Fruit fly (Drosophila melanogaster) whole organism, embryonic: ENCODE results near the gene Ccdc114.
A peak's percentile ranks its signal among the peaks of the same experiment; 100 is the strongest.

Experiments
- Abd-B ChIP-seq: fragments of 200-800 bp; sonication (Bioruptor generic); optimal IDR thresholded peaks from 2 replicates; lab custom pipeline; 2018; ENCODE audit warnings: missing biosample characterization, mild to moderate bottlenecking, missing genetic modification characterization, moderate library complexity
- Bgb ChIP-seq: fragments of 200-800 bp; sonication (Bioruptor generic); IDR thresholded peaks from 2 replicates; pipeline ENCODE4 v1.3.6; 2022; ENCODE audit warnings: missing biosample characterization, missing genetic modification characterization; ENCODE audit not compliant: partially characterized antibody
- C15 ChIP-seq: fragments of 200-800 bp; sonication (Bioruptor generic); IDR thresholded peaks from 3 replicates; pipeline ENCODE4 v1.3.6; 2022; ENCODE audit warnings: missing biosample characterization, missing genetic modification characterization
- CG10654 ChIP-seq: fragments of 200-800 bp; sonication (Bioruptor generic); optimal IDR thresholded peaks from 2 replicates; lab custom pipeline; 2016; ENCODE audit warnings: missing biosample characterization, missing genetic modification characterization
- CG11085 ChIP-seq: fragments of 200-800 bp; sonication (Bioruptor generic); IDR thresholded peaks from 2 replicates; pipeline ENCODE4 v1.3.6; 2022; ENCODE audit warnings: missing biosample characterization, missing genetic modification characterization
- CG11456 ChIP-seq: fragments of 200-800 bp; sonication (Bioruptor generic); IDR thresholded peaks from 3 replicates; pipeline ENCODE4 v1.3.6; 2022; ENCODE audit warnings: missing biosample characterization, missing genetic modification characterization
- CG11723 ChIP-seq: fragments of 200-800 bp; sonication (Bioruptor generic); optimal IDR thresholded peaks from 2 replicates; lab custom pipeline; 2017; ENCODE audit warnings: missing biosample characterization, mild to moderate bottlenecking, missing genetic modification characterization
- CG12071 ChIP-seq: fragments of 200-800 bp; sonication (Bioruptor generic); optimal IDR thresholded peaks from 3 replicates; lab custom pipeline; 2018; ENCODE audit warnings: missing biosample characterization, mild to moderate bottlenecking, missing genetic modification characterization
- CG13775 ChIP-seq: fragments of 200-800 bp; sonication (Bioruptor generic); optimal IDR thresholded peaks from 3 replicates; lab custom pipeline; 2017; ENCODE audit warnings: missing biosample characterization, mild to moderate bottlenecking, missing genetic modification characterization
- CG1602 ChIP-seq: fragments of 200-800 bp; sonication (Bioruptor generic); optimal IDR thresholded peaks from 3 replicates; lab custom pipeline; 2016; ENCODE audit warnings: missing biosample characterization, missing genetic modification characterization
- CG1603 ChIP-seq: fragments of 200-800 bp; sonication (Bioruptor generic); optimal IDR thresholded peaks from 2 replicates; lab custom pipeline; 2019; ENCODE audit warnings: missing biosample characterization, mild to moderate bottlenecking, missing genetic modification characterization, moderate library complexity
- CG18619 ChIP-seq: fragments of 200-800 bp; sonication (Bioruptor generic); optimal IDR thresholded peaks from 3 replicates; lab custom pipeline; 2017; ENCODE audit warnings: missing biosample characterization, mild to moderate bottlenecking, missing genetic modification characterization
- CG2712 ChIP-seq: fragments of 200-800 bp; optimal IDR thresholded peaks from 3 replicates; lab custom pipeline; 2019; ENCODE audit warnings: missing biosample characterization, mild to moderate bottlenecking, missing genetic modification characterization, moderate library complexity
- CG3065 ChIP-seq: fragments of 200-800 bp; sonication (Bioruptor generic); optimal IDR thresholded peaks from 2 replicates; lab custom pipeline; 2016; ENCODE audit warnings: missing biosample characterization, missing genetic modification characterization
- CG31441 ChIP-seq: fragments of 200-800 bp; sonication (Bioruptor generic); IDR thresholded peaks from 2 replicates; pipeline ENCODE4 v1.3.6; 2022; ENCODE audit warnings: missing biosample characterization, missing genetic modification characterization
- CG3995 ChIP-seq: fragments of 200-800 bp; sonication (Bioruptor generic); optimal IDR thresholded peaks from 3 replicates; lab custom pipeline; 2016; ENCODE audit warnings: missing biosample characterization, missing genetic modification characterization
- CG7839 ChIP-seq: fragments of 200-800 bp; sonication (Bioruptor generic); optimal IDR thresholded peaks from 3 replicates; lab custom pipeline; 2018; ENCODE audit warnings: missing biosample characterization, mild to moderate bottlenecking, missing genetic modification characterization, moderate library complexity
- CG8478 ChIP-seq: fragments of >200 bp; optimal IDR thresholded peaks from 2 replicates; lab custom pipeline; 2018
- CG9215 ChIP-seq: fragments of 200-800 bp; sonication (Bioruptor generic); IDR thresholded peaks from 2 replicates; pipeline ENCODE4 v1.3.6; 2022; ENCODE audit warnings: missing biosample characterization, missing genetic modification characterization
- Chrac-16 ChIP-seq: fragments of 200-800 bp; sonication (Bioruptor generic); optimal IDR thresholded peaks from 3 replicates; lab custom pipeline; 2016; ENCODE audit warnings: missing biosample characterization, missing genetic modification characterization
- CoRest ChIP-seq: fragments of 200-800 bp; sonication (Bioruptor generic); optimal IDR thresholded peaks from 3 replicates; lab custom pipeline; 2018; ENCODE audit warnings: missing biosample characterization, mild to moderate bottlenecking, missing genetic modification characterization, moderate library complexity
- D19A ChIP-seq: fragments of 200-800 bp; optimal IDR thresholded peaks from 3 replicates; lab custom pipeline; 2019; ENCODE audit warnings: missing biosample characterization, mild to moderate bottlenecking, missing genetic modification characterization, moderate library complexity
- Dbx ChIP-seq: fragments of 200-800 bp; sonication (Bioruptor generic); IDR thresholded peaks from 3 replicates; pipeline ENCODE4 v1.3.6; 2022; ENCODE audit warnings: missing biosample characterization, missing genetic modification characterization
- Doc3 ChIP-seq: fragments of 200-800 bp; sonication (Bioruptor generic); IDR thresholded peaks from 3 replicates; pipeline ENCODE4 v1.3.6; 2022; ENCODE audit warnings: missing biosample characterization, missing genetic modification characterization; ENCODE audit not compliant: partially characterized antibody
- Dp ChIP-seq: fragments of 200-800 bp; sonication (Bioruptor generic); optimal IDR thresholded peaks from 2 replicates; lab custom pipeline; 2018; ENCODE audit warnings: missing biosample characterization, mild to moderate bottlenecking, missing genetic modification characterization, moderate library complexity
- Lhr ChIP-seq: fragments of 200-800 bp; sonication (Bioruptor generic); optimal IDR thresholded peaks from 3 replicates; lab custom pipeline; 2017; ENCODE audit warnings: mild to moderate bottlenecking, missing biosample characterization, missing genetic modification reagents, missing genetic modification characterization
- Lpt ChIP-seq: fragments of >200 bp; optimal IDR thresholded peaks from 2 replicates; lab custom pipeline; 2018; ENCODE audit warnings: missing biosample characterization, missing genetic modification characterization
- MBD-R2 ChIP-seq: fragments of 200-800 bp; sonication (Bioruptor generic); IDR thresholded peaks from 2 replicates; pipeline ENCODE4 v1.3.6; 2022; ENCODE audit warnings: missing biosample characterization, missing genetic modification characterization
- Mrtf ChIP-seq: fragments of 200-800 bp; sonication (Bioruptor generic); IDR thresholded peaks from 3 replicates; pipeline ENCODE4 v1.3.6; 2022; ENCODE audit warnings: missing biosample characterization, missing genetic modification characterization
- NfI ChIP-seq: fragments of 200-800 bp; sonication (Bioruptor generic); optimal IDR thresholded peaks from 3 replicates; lab custom pipeline; 2018; ENCODE audit warnings: missing biosample characterization, mild to moderate bottlenecking, missing genetic modification characterization, moderate library complexity
- Scr ChIP-seq: fragments of 200-800 bp; sonication (Bioruptor generic); IDR thresholded peaks from 2 replicates; pipeline ENCODE4 v1.3.6; 2022; ENCODE audit warnings: missing biosample characterization, missing genetic modification characterization; ENCODE audit not compliant: partially characterized antibody
- Sry-δ ChIP-seq: fragments of 200-800 bp; sonication (Bioruptor generic); optimal IDR thresholded peaks from 2 replicates; lab custom pipeline; 2016; ENCODE audit warnings: missing biosample characterization, missing genetic modification characterization
- TFAM ChIP-seq: fragments of 200-800 bp; sonication (Bioruptor generic); optimal IDR thresholded peaks from 2 replicates; lab custom pipeline; 2017; ENCODE audit warnings: missing biosample characterization, missing genetic modification characterization, inconsistent platforms
- Vsx1 ChIP-seq: fragments of 200-800 bp; sonication (Bioruptor generic); optimal IDR thresholded peaks from 2 replicates; lab custom pipeline; 2017; ENCODE audit warnings: missing biosample characterization, mild to moderate bottlenecking, missing genetic modification characterization, missing genetic modification reagents
- bbx ChIP-seq: fragments of 200-800 bp; sonication (Bioruptor generic); IDR thresholded peaks from 2 replicates; pipeline ENCODE4 v1.3.6; 2022; ENCODE audit warnings: missing biosample characterization, missing genetic modification characterization; ENCODE audit not compliant: partially characterized antibody
- bsh ChIP-seq, 2 experiments: fragments of 200-800 bp; sonication (Bioruptor generic); optimal IDR thresholded peaks; 2 replicates each; lab custom pipeline; 2017 to 2018; ENCODE audit warnings: mild to moderate bottlenecking in 2 of 2, missing biosample characterization in 2 of 2, missing genetic modification characterization in 2 of 2, moderate library complexity in 1 of 2
- chn ChIP-seq: fragments of 200-800 bp; sonication (Bioruptor generic); optimal IDR thresholded peaks from 2 replicates; lab custom pipeline; 2016; ENCODE audit warnings: missing biosample characterization, missing genetic modification characterization
- dm ChIP-seq: fragments of 200-800 bp; sonication (Bioruptor generic); optimal IDR thresholded peaks from 3 replicates; lab custom pipeline; 2016; ENCODE audit warnings: missing biosample characterization, missing genetic modification characterization
- exex ChIP-seq: fragments of 200-800 bp; sonication (Bioruptor generic); optimal IDR thresholded peaks from 4 replicates; lab custom pipeline; 2018; ENCODE audit warnings: missing biosample characterization, mild to moderate bottlenecking, missing genetic modification characterization, moderate library complexity
- eyg ChIP-seq: fragments of 200-800 bp; sonication (Bioruptor generic); optimal IDR thresholded peaks from 3 replicates; lab custom pipeline; 2016; ENCODE audit warnings: missing biosample characterization, missing genetic modification characterization
- insv ChIP-seq, 2 experiments: fragments of 200-800 bp; sonication (Bioruptor generic); optimal IDR thresholded peaks; 3 replicates each; lab custom pipeline; 2016 to 2018; ENCODE audit warnings: missing biosample characterization in 2 of 2, missing genetic modification characterization in 2 of 2
- inv ChIP-seq: fragments of 200-800 bp; sonication (Bioruptor generic); IDR thresholded peaks from 2 replicates; pipeline ENCODE4 v1.3.6; 2022; ENCODE audit warnings: missing biosample characterization, missing genetic modification characterization; ENCODE audit not compliant: partially characterized antibody
- mam ChIP-seq: fragments of 200-800 bp; sonication (Bioruptor generic); optimal IDR thresholded peaks from 3 replicates; lab custom pipeline; 2016; ENCODE audit warnings: missing biosample characterization, missing genetic modification characterization
- org-1 ChIP-seq: fragments of 200-800 bp; sonication (Bioruptor generic); optimal IDR thresholded peaks from 2 replicates; lab custom pipeline; 2017; ENCODE audit warnings: missing biosample characterization, missing genetic modification characterization
- phol ChIP-seq: fragments of 200-800 bp; sonication (Bioruptor generic); optimal IDR thresholded peaks from 3 replicates; lab custom pipeline; 2018; ENCODE audit warnings: missing biosample characterization, mild to moderate bottlenecking, missing genetic modification characterization, moderate library complexity
- pnt ChIP-seq: fragments of 200-800 bp; sonication (Bioruptor generic); optimal IDR thresholded peaks from 3 replicates; lab custom pipeline; 2016; ENCODE audit warnings: missing biosample characterization, missing genetic modification characterization
- row ChIP-seq: fragments of 200-800 bp; sonication (Bioruptor generic); IDR thresholded peaks from 3 replicates; pipeline ENCODE4 v1.3.6; 2022; ENCODE audit warnings: missing biosample characterization, missing genetic modification characterization
- schlank ChIP-seq: fragments of 200-800 bp; sonication (Bioruptor generic); optimal IDR thresholded peaks from 2 replicates; lab custom pipeline; 2018; ENCODE audit warnings: missing biosample characterization, mild to moderate bottlenecking, missing genetic modification characterization
- wek ChIP-seq: fragments of 200-800 bp; sonication (Bioruptor generic); optimal IDR thresholded peaks from 3 replicates; lab custom pipeline; 2018; ENCODE audit warnings: missing biosample characterization, mild to moderate bottlenecking, missing genetic modification characterization, moderate library complexity

The Ccdc114 gene

DNA sequence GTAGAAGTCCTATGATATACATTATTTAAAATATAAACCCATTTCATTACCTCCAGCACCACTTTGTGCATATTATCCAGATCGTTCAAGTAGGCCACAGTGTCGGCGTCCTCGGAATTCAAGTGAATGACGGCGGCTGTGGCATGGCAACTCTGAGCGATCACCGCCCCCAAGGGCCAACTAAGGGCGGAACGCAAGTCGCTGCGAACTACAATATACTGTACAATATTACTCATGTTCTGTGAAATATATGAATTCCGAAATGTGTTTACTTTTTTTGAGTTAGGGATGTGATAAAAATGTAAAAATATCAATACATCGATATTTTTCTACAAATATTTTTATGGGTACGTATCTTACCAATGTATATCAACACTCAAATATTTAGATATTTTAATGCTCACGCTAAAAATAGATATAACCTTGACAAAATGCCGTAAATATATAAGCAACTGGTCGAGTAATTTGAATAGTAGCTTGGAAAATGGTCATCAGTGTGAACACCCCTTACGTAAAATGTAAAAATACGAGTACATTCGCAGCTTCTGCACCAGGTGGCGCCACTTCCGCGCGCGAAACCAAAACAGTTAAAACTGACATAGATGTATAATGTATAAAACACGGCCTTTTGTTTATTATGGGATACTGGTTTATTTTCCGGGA is 50.9 kb downstream of the Ccdc114 start, which contains the start of gene CG14903 (continued):
- TF ChIP-seq CG9215 (GFP tag; lab: Robert Waterston, UW): no peak
- TF ChIP-seq inv (GFP tag; lab: Robert Waterston, UW): peak; percentile 53
- 0 out of 3 replicates have a peak, but pooled peaks have one; percentile 18 for TF ChIP-seq CG11456 (GFP tag; lab: Robert Waterston, UW)
- no peak for TF ChIP-seq org-1 (GFP tag; lab: Kevin White, UChicago)
- peak; percentile 34 for TF ChIP-seq mam
- TF ChIP-seq Vsx1 (GFP tag; lab: Kevin White, UChicago): no peak
- TF ChIP-seq CG11723: no peak
- peak; percentile 21 for TF ChIP-seq CG13775 (GFP tag; lab: Kevin White, UChicago)
- TF ChIP-seq Mrtf (GFP tag; lab: Robert Waterston, UW): 0 out of 3 replicates have a peak, but pooled peaks have one; percentile 17
- no peak for TF ChIP-seq TFAM (GFP tag; lab: Kevin White, UChicago)
- TF ChIP-seq MBD-R2 (GFP tag; lab: Robert Waterston, UW): peak; percentile 87
- peak; percentile 78 for TF ChIP-seq Scr (GFP tag; lab: Robert Waterston, UW)
- no peak for TF ChIP-seq bsh (GFP tag; optimal IDR thresholded peaks at IDR 0.05; lab: Kevin White, UChicago)
- no peak for TF ChIP-seq C15 (GFP tag; lab: Robert Waterston, UW)
- TF ChIP-seq Abd-B (GFP tag; lab: Kevin White, UChicago): peak; percentile 79
- TF ChIP-seq exex: no peak
- TF ChIP-seq CG2712 (tag; lab: Kevin White, UChicago): peak; percentile 45
- no peak for TF ChIP-seq CG12071 (GFP tag; lab: Kevin White, UChicago)
- peak; percentile 48 for TF ChIP-seq CG10654 (GFP tag; lab: Kevin White, UChicago)
- TF ChIP-seq CG1602 (GFP tag; lab: Kevin White, UChicago): peak; percentile 40
- no peak for TF ChIP-seq eyg (GFP tag; lab: Kevin White, UChicago)
- TF ChIP-seq Doc3 (GFP tag; lab: Robert Waterston, UW): peak; percentile 58; the same call in 2 of the 3 replicates
- TF ChIP-seq CG3995 (GFP tag; lab: Kevin White, UChicago): peak; percentile 98
- peak; percentile 72 for TF ChIP-seq Lhr (GFP tag; lab: Kevin White, UChicago)
- TF ChIP-seq bbx (GFP tag; lab: Robert Waterston, UW): peak; percentile 51
- TF ChIP-seq schlank: no peak
- peak; percentile 85 for TF ChIP-seq Sry-δ (GFP tag; lab: Kevin White, UChicago)
- TF ChIP-seq D19A (tag; lab: Kevin White, UChicago): peak; percentile 37
- peak; percentile 11 for TF ChIP-seq NfI (GFP tag; lab: Kevin White, UChicago)
- TF ChIP-seq CG11085 (GFP tag; lab: Robert Waterston, UW): no peak
- TF ChIP-seq CoRest (tag; lab: Kevin White, UChicago): peak; percentile 64
- peak; percentile 64 for TF ChIP-seq wek (GFP tag; lab: Kevin White, UChicago)
- peak in 1 of 2 experiments; percentile 40 for TF ChIP-seq insv (GFP tag; optimal IDR thresholded peaks at IDR 0.05; lab: Kevin White, UChicago)
- peak; percentile 32 for TF ChIP-seq CG1603 (tag; lab: Kevin White, UChicago)
- TF ChIP-seq CG3065: no peak
- TF ChIP-seq Lpt: no peak
- peak; percentile 23 for TF ChIP-seq CG8478
- TF ChIP-seq phol (tag; lab: Kevin White, UChicago): peak; percentile 71
- peak; percentile 19 for TF ChIP-seq pnt (GFP tag; lab: Kevin White, UChicago)
- peak; percentile 3 for TF ChIP-seq CG18619
- TF ChIP-seq Bgb (GFP tag; lab: Robert Waterston, UW): peak; percentile 78
- peak; percentile 78 for TF ChIP-seq row (GFP tag; lab: Robert Waterston, UW)
- peak; percentile 50; the same call in 1 of the 2 replicates for TF ChIP-seq CG31441
- TF ChIP-seq Dbx: peak; percentile 53; the same call in 1 of the 3 replicates
- peak; percentile 27 for TF ChIP-seq dm (GFP tag; lab: Kevin White, UChicago)
- peak; percentile 72 for TF ChIP-seq Dp (GFP tag; lab: Kevin White, UChicago)
- TF ChIP-seq chn (GFP tag; lab: Kevin White, UChicago): peak; percentile 26
- TF ChIP-seq Chrac-16 (GFP tag; lab: Kevin White, UChicago): peak; percentile 12
- TF ChIP-seq CG7839 (tag; lab: Kevin White, UChicago): peak; percentile 26
